Worm (Caenorhabditis elegans) whole organism, mixed stage, embryonic: ENCODE data around the gene mec-12.

Source experiments
- M03D4.4 ChIP-seq: sonication (generic microtip); optimal IDR thresholded peaks from 2 replicates; lab custom pipeline; 2017; ENCODE audit warnings: mild to moderate bottlenecking, missing genetic modification characterization, missing compliant biosample characterization
- blmp-1 ChIP-seq: fragments of 150-350 bp; optimal IDR thresholded peaks from 2 replicates; lab custom pipeline; 2014; ENCODE audit warnings: missing biosample characterization, missing genetic modification characterization
- ceh-39 ChIP-seq: fragments of 150-350 bp; optimal IDR thresholded peaks from 2 replicates; lab custom pipeline; 2014; ENCODE audit warnings: missing biosample characterization, missing genetic modification characterization
- ceh-83 ChIP-seq: fragments of 200-800 bp; sonication (Bioruptor generic); optimal IDR thresholded peaks from 2 replicates; lab custom pipeline; 2018; ENCODE audit warnings: mild to moderate bottlenecking, missing genetic modification characterization, missing compliant biosample characterization
- ces-1 ChIP-seq: fragments of 150-350 bp; optimal IDR thresholded peaks from 2 replicates; lab custom pipeline; 2014; ENCODE audit warnings: missing biosample characterization, missing genetic modification reagents, missing genetic modification characterization
- cnd-1 ChIP-seq: fragments of 200-800 bp; sonication (Bioruptor generic); optimal IDR thresholded peaks from 2 replicates; lab custom pipeline; 2018; ENCODE audit warnings: mild to moderate bottlenecking, missing genetic modification characterization, missing compliant biosample characterization
- drap-1 ChIP-seq: fragments of 200-800 bp; sonication (Bioruptor generic); optimal IDR thresholded peaks from 3 replicates; lab custom pipeline; 2018; ENCODE audit warnings: mild to moderate bottlenecking, missing genetic modification characterization, missing compliant biosample characterization
- elt-3 ChIP-seq: fragments of 150-350 bp; optimal IDR thresholded peaks from 2 replicates; lab custom pipeline; 2014; ENCODE audit warnings: missing biosample characterization, missing genetic modification characterization
- flh-1 ChIP-seq: fragments of 200-800 bp; sonication (Bioruptor generic); optimal IDR thresholded peaks from 2 replicates; lab custom pipeline; 2018; ENCODE audit warnings: mild to moderate bottlenecking, missing genetic modification characterization, moderate library complexity, missing compliant biosample characterization
- ham-2 ChIP-seq: fragments of 200-800 bp; sonication (Bioruptor generic); optimal IDR thresholded peaks from 2 replicates; lab custom pipeline; 2018; ENCODE audit warnings: mild to moderate bottlenecking, missing genetic modification characterization, missing compliant biosample characterization
- hlh-1 ChIP-seq: fragments of 150-350 bp; optimal IDR thresholded peaks from 2 replicates; lab custom pipeline; 2014; ENCODE audit warnings: missing biosample characterization, missing genetic modification reagents, missing genetic modification characterization
- lin-13 ChIP-seq: fragments of 150-350 bp; optimal IDR thresholded peaks from 2 replicates; lab custom pipeline; 2014; ENCODE audit warnings: missing biosample characterization, missing genetic modification characterization
- lin-32 ChIP-seq: fragments of 200-800 bp; sonication (Bioruptor generic); optimal IDR thresholded peaks from 2 replicates; lab custom pipeline; 2018; ENCODE audit warnings: mild to moderate bottlenecking, missing genetic modification characterization, missing compliant biosample characterization
- lsy-2 ChIP-seq: fragments of 150-350 bp; optimal IDR thresholded peaks from 2 replicates; lab custom pipeline; 2014; ENCODE audit warnings: missing biosample characterization, missing genetic modification characterization
- mab-5 ChIP-seq: fragments of 150-350 bp; optimal IDR thresholded peaks from 2 replicates; lab custom pipeline; 2014; ENCODE audit warnings: missing biosample characterization, missing genetic modification characterization
- mep-1 ChIP-seq: fragments of 150-350 bp; optimal IDR thresholded peaks from 2 replicates; lab custom pipeline; 2017; ENCODE audit warnings: missing biosample characterization, missing genetic modification reagents, missing genetic modification characterization, inconsistent platforms
- mls-2 ChIP-seq: sonication (generic microtip); optimal IDR thresholded peaks from 2 replicates; lab custom pipeline; 2016; ENCODE audit warnings: mild to moderate bottlenecking, missing genetic modification characterization, moderate library complexity, missing compliant biosample characterization
- nhr-12 ChIP-seq: fragments of 150-350 bp; optimal IDR thresholded peaks from 2 replicates; lab custom pipeline; 2014; ENCODE audit warnings: missing biosample characterization, missing genetic modification characterization
- nhr-237 ChIP-seq: fragments of 150-350 bp; optimal IDR thresholded peaks from 2 replicates; lab custom pipeline; 2014; ENCODE audit warnings: missing biosample characterization, missing genetic modification characterization
- sptf-1 ChIP-seq: sonication (generic microtip); optimal IDR thresholded peaks from 2 replicates; lab custom pipeline; 2017; ENCODE audit warnings: mild to moderate bottlenecking, missing genetic modification characterization, moderate library complexity, missing compliant biosample characterization
- unc-39 ChIP-seq: fragments of 150-350 bp; optimal IDR thresholded peaks from 2 replicates; lab custom pipeline; 2014; ENCODE audit warnings: missing biosample characterization, missing genetic modification characterization
- unc-62 ChIP-seq: fragments of 150-350 bp; optimal IDR thresholded peaks from 2 replicates; lab custom pipeline; 2014; ENCODE audit warnings: missing biosample characterization, missing genetic modification reagents, missing genetic modification characterization

The mec-12 gene

DNA sequence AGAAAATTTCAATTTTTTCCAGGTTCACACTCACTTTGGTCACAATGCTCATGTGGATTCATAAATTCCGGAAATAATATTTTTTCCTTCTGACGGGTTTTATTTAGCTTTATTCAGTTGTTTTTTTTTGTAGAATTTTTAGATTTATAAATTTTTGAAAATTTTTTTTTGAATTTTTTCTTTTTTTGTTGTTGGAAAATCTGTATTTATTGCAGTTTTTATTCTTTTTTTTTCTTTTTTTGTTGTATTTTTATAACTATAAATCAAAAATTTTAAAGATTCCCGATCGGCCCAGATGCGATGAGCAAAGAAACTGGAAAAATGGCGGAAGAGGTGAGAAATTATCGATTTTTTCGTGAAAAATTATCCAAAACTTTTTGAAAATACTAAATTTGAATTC is 47.5 kb downstream of the mec-12 start, which contains the start of gene ccep-135:
Gene ccep-135 (plus strand): TSS at position 301 of the 400 bp plus-strand sequence.
- TF ChIP-seq sptf-1 = no peak

DNA sequence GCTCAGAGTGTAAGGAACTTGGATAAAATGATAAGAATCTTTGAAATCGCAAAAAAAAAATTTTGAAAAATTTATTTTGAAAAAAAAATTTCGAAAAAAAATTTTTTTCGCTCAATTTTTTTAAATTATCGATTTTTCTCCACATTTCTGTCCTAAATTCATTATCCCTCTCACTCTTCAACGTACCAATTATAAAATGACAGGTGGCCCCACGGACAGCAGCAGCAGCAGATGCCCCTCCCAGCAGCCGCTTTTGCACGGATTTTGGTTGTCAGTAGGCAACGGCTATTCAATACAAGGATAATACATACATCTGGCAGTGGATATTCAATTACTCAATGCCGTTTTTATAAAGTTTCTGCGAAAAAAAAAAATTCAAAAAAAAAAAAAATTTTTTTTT is 52.6 kb downstream of the mec-12 start, which contains the start of gene sft-1:
Gene sft-1 (plus strand): TSS at position 201 of the 400 bp plus-strand sequence.
- TF ChIP-seq mab-5 (tag; lab: Kevin White, UChicago) (no peak), ceh-83 (GFP tag; lab: Kevin White, UChicago) (no peak), elt-3 (tag; lab: Kevin White, UChicago) (no peak), M03D4.4 (tag; lab: Kevin White, UChicago) (no peak), ces-1 (peak; percentile 65), nhr-237 (no peak), lsy-2 (tag; lab: Kevin White, UChicago) (no peak), flh-1 (no peak), hlh-1 (peak; percentile 90), ham-2 (GFP tag; lab: Kevin White, UChicago) (no peak), cnd-1 (tag; lab: Kevin White, UChicago) (peak; percentile 69), ceh-39 (tag; lab: Kevin White, UChicago) (no peak), unc-62 (GFP tag; lab: Kevin White, UChicago) (no peak), unc-39 (tag; lab: Kevin White, UChicago) (no peak), blmp-1 (no peak), nhr-12 (no peak), lin-32 (peak; percentile 74), mep-1 (tag; lab: Kevin White, UChicago) (no peak), mls-2 (no peak), lin-13 (no peak), drap-1 (GFP tag; lab: Kevin White, UChicago) (no peak)
